Worm (Caenorhabditis elegans): Measurements from ENCODE around the gene dsh-1.

DNA sequence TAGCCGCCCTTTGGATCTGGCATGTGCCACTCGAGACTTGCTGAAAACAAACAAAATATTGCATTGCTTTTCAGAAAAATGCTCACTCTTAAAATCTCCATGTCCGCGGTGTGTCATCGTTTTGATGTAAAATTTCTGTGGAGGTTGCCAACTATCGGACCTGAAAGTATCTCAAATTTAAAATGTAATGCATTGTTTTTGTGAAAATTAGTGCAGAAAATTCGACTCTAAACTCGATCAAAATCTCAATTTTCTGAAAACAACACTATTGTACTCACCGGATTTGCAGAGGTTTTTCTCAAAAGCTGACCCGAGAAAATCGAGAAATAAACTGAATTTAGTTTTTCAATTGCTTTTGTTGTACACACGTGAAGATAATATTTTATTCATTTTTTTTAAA, 16.4 kb upstream of the dsh-1 start, which contains the start of gene T16D1.1:
- no peak for TF ChIP-seq ama-1 (optimal IDR thresholded peaks at IDR 0.05)
- no peak for TF ChIP-seq Y105C5A.15 (GFP tag; IDR thresholded peaks at IDR 0.05)
- no peak for TF ChIP-seq duxl-1 (tag; optimal IDR thresholded peaks at IDR 0.05; ENCODE audit: poor library complexity)
- no peak for TF ChIP-seq unc-130 (GFP tag; optimal IDR thresholded peaks at IDR 0.05)
- TF ChIP-seq T26A8.4 (GFP tag; IDR thresholded peaks at IDR 0.05) = no peak
- TF ChIP-seq tag-97 (GFP tag; IDR thresholded peaks at IDR 0.05) = no peak

Data from whole organism, L4 larva.